Fruit fly (Drosophila melanogaster) whole organism, embryonic: Measurements from ENCODE around the gene nolo.

Experiments
- Antp ChIP-seq: fragments of 200-800 bp; sonication (Bioruptor generic); optimal IDR thresholded peaks from 3 replicates; lab custom pipeline; 2016; ENCODE audit warnings: missing biosample characterization, missing genetic modification characterization
- CG11695 ChIP-seq: fragments of 200-800 bp; sonication (Bioruptor generic); IDR thresholded peaks from 3 replicates; pipeline ENCODE4 v1.3.6; 2022; ENCODE audit warnings: missing biosample characterization, missing genetic modification characterization
- CG15696 ChIP-seq: fragments of 200-800 bp; sonication (Bioruptor generic); optimal IDR thresholded peaks from 2 replicates; lab custom pipeline; 2019; ENCODE audit warnings: missing biosample characterization, mild to moderate bottlenecking, missing genetic modification characterization, moderate library complexity
- CG16813 ChIP-seq: fragments of 200-800 bp; sonication (Bioruptor generic); IDR thresholded peaks from 3 replicates; pipeline ENCODE4 v1.3.6; 2022; ENCODE audit warnings: missing biosample characterization, missing genetic modification characterization; ENCODE audit not compliant: partially characterized antibody
- CG17568 ChIP-seq: fragments of 200-800 bp; sonication (Bioruptor generic); optimal IDR thresholded peaks from 2 replicates; lab custom pipeline; 2018; ENCODE audit warnings: missing biosample characterization, mild to moderate bottlenecking, missing genetic modification characterization, moderate library complexity
- CG18619 ChIP-seq: fragments of 200-800 bp; sonication (Bioruptor generic); optimal IDR thresholded peaks from 3 replicates; lab custom pipeline; 2017; ENCODE audit warnings: missing biosample characterization, mild to moderate bottlenecking, missing genetic modification characterization
- CG2889 ChIP-seq: fragments of 200-800 bp; sonication (Bioruptor generic); IDR thresholded peaks from 3 replicates; pipeline ENCODE4 v1.3.6; 2022; ENCODE audit warnings: missing biosample characterization, missing genetic modification characterization
- CG30431 ChIP-seq: fragments of 200-800 bp; sonication (Bioruptor generic); optimal IDR thresholded peaks from 2 replicates; lab custom pipeline; 2017; ENCODE audit warnings: missing biosample characterization, missing genetic modification characterization
- CG34224 ChIP-seq: fragments of 200-800 bp; sonication (Bioruptor generic); IDR thresholded peaks from 3 replicates; pipeline ENCODE4 v1.3.6; 2022; ENCODE audit warnings: missing biosample characterization, missing genetic modification characterization; ENCODE audit not compliant: partially characterized antibody
- CG34376 ChIP-seq: fragments of 200-800 bp; sonication (Bioruptor generic); optimal IDR thresholded peaks from 2 replicates; lab custom pipeline; 2018; ENCODE audit warnings: missing biosample characterization, mild to moderate bottlenecking, missing genetic modification characterization
- CG4360 ChIP-seq: fragments of 200-800 bp; sonication (Bioruptor generic); IDR thresholded peaks from 2 replicates; pipeline ENCODE4 v1.3.6; 2022; ENCODE audit warnings: missing biosample characterization, missing genetic modification characterization
- CG43689 ChIP-seq: fragments of 200-800 bp; sonication (Bioruptor generic); IDR thresholded peaks from 2 replicates; pipeline ENCODE4 v1.3.6; 2022; ENCODE audit warnings: missing biosample characterization, missing genetic modification characterization
- CG4730 ChIP-seq: fragments of 200-800 bp; sonication (Bioruptor generic); IDR thresholded peaks from 2 replicates; pipeline ENCODE4 v1.3.6; 2022; ENCODE audit warnings: missing biosample characterization, missing genetic modification characterization
- CG6175 ChIP-seq: fragments of 200-800 bp; sonication (Bioruptor generic); IDR thresholded peaks from 3 replicates; pipeline ENCODE4 v1.3.6; 2022; ENCODE audit warnings: missing biosample characterization, missing genetic modification characterization
- CG7372 ChIP-seq: fragments of 200-800 bp; sonication (Bioruptor generic); IDR thresholded peaks from 2 replicates; pipeline ENCODE4 v1.3.6; 2022; ENCODE audit warnings: missing biosample characterization, missing genetic modification characterization
- CG7786 ChIP-seq: fragments of 200-800 bp; sonication (Bioruptor generic); optimal IDR thresholded peaks from 2 replicates; lab custom pipeline; 2016; ENCODE audit warnings: missing biosample characterization, missing genetic modification characterization
- CG7928 ChIP-seq: fragments of 200-800 bp; sonication (Bioruptor generic); optimal IDR thresholded peaks from 2 replicates; lab custom pipeline; 2017; ENCODE audit warnings: missing biosample characterization, mild to moderate bottlenecking, missing genetic modification characterization
- CG8478 ChIP-seq: fragments of >200 bp; optimal IDR thresholded peaks from 2 replicates; lab custom pipeline; 2018
- CG9609 ChIP-seq: fragments of 200-800 bp; sonication (Bioruptor generic); optimal IDR thresholded peaks from 3 replicates; lab custom pipeline; 2016; ENCODE audit warnings: missing biosample characterization, missing genetic modification characterization
- Dad ChIP-seq: fragments of 200-800 bp; sonication (Bioruptor generic); optimal IDR thresholded peaks from 3 replicates; lab custom pipeline; 2016; ENCODE audit warnings: missing biosample characterization, missing genetic modification characterization
- Elba2 ChIP-seq: fragments of 200-800 bp; sonication (Bioruptor generic); optimal IDR thresholded peaks from 3 replicates; lab custom pipeline; 2016; ENCODE audit warnings: missing biosample characterization, missing genetic modification characterization
- Ets65A ChIP-seq: fragments of 200-800 bp; sonication (Bioruptor generic); peaks from one replicate; lab custom pipeline; 2016; ENCODE audit warnings: missing biosample characterization, missing genetic modification characterization
- GATAe ChIP-seq: fragments of 200-800 bp; sonication (Bioruptor generic); conservative IDR thresholded peaks from 2 replicates; pipeline ENCODE4 v1.3.6; 2022; ENCODE audit warnings: missing biosample characterization, missing genetic modification characterization
- HLH3B ChIP-seq: fragments of 200-800 bp; sonication (Bioruptor generic); IDR thresholded peaks from 2 replicates; pipeline ENCODE4 v1.3.6; 2022; ENCODE audit warnings: missing biosample characterization, missing genetic modification characterization
- HLHmδ ChIP-seq: fragments of 200-800 bp; sonication (Bioruptor generic); optimal IDR thresholded peaks from 2 replicates; lab custom pipeline; 2018; ENCODE audit warnings: missing biosample characterization, mild to moderate bottlenecking, missing genetic modification characterization, moderate library complexity
- Hey ChIP-seq: fragments of 200-800 bp; sonication (Bioruptor generic); optimal IDR thresholded peaks from 3 replicates; lab custom pipeline; 2018; ENCODE audit warnings: missing biosample characterization, mild to moderate bottlenecking, missing genetic modification characterization
- Hr3 ChIP-seq: fragments of 200-800 bp; sonication (Bioruptor generic); optimal IDR thresholded peaks from 3 replicates; lab custom pipeline; 2016; ENCODE audit warnings: missing biosample characterization, missing genetic modification characterization
- Lpt ChIP-seq: fragments of >200 bp; optimal IDR thresholded peaks from 2 replicates; lab custom pipeline; 2018; ENCODE audit warnings: missing biosample characterization, missing genetic modification characterization
- MESR4 ChIP-seq: fragments of 200-800 bp; sonication (Bioruptor generic); optimal IDR thresholded peaks from 2 replicates; lab custom pipeline; 2018; ENCODE audit warnings: missing biosample characterization, mild to moderate bottlenecking, missing genetic modification characterization, moderate library complexity
- Nf-YC ChIP-seq: fragments of 200-800 bp; optimal IDR thresholded peaks from 3 replicates; lab custom pipeline; 2019; ENCODE audit warnings: missing biosample characterization, mild to moderate bottlenecking, missing genetic modification characterization, moderate library complexity
- Rx ChIP-seq: fragments of 200-800 bp; sonication (Bioruptor generic); IDR thresholded peaks from 2 replicates; pipeline ENCODE4 v1.3.6; 2022; ENCODE audit warnings: missing biosample characterization, missing genetic modification characterization
- Sry-β ChIP-seq: fragments of 200-800 bp; sonication (Bioruptor generic); optimal IDR thresholded peaks from 2 replicates; lab custom pipeline; 2018; ENCODE audit warnings: missing biosample characterization, mild to moderate bottlenecking, missing genetic modification characterization, moderate library complexity
- Ssrp ChIP-seq: fragments of 200-800 bp; sonication (Bioruptor generic); optimal IDR thresholded peaks from 2 replicates; lab custom pipeline; 2018; ENCODE audit warnings: missing biosample characterization, mild to moderate bottlenecking, missing genetic modification characterization, moderate library complexity
- aop ChIP-seq: fragments of 200-800 bp; sonication (Bioruptor generic); IDR thresholded peaks from 2 replicates; pipeline ENCODE4 v1.3.6; 2022; ENCODE audit warnings: missing biosample characterization, missing genetic modification characterization
- chif ChIP-seq, 2 experiments: fragments of 200-800 bp; sonication (Bioruptor generic); optimal IDR thresholded peaks; 3 replicates each; lab custom pipeline; 2016; ENCODE audit warnings: missing biosample characterization in 2 of 2, missing genetic modification characterization in 2 of 2
- cwo ChIP-seq: fragments of 200-800 bp; sonication (Bioruptor generic); optimal IDR thresholded peaks from 3 replicates; lab custom pipeline; 2017; ENCODE audit warnings: missing biosample characterization, missing genetic modification characterization, mild to moderate bottlenecking, moderate library complexity, missing genetic modification reagents
- dm ChIP-seq: fragments of 200-800 bp; sonication (Bioruptor generic); optimal IDR thresholded peaks from 3 replicates; lab custom pipeline; 2016; ENCODE audit warnings: missing biosample characterization, missing genetic modification characterization
- fu2 ChIP-seq: fragments of 200-800 bp; sonication (Bioruptor generic); optimal IDR thresholded peaks from 2 replicates; lab custom pipeline; 2016; ENCODE audit warnings: missing biosample characterization, missing genetic modification characterization
- gro ChIP-seq: fragments of 200-800 bp; sonication (Bioruptor generic); optimal IDR thresholded peaks from 2 replicates; lab custom pipeline; 2016; ENCODE audit warnings: missing biosample characterization, missing genetic modification characterization
- h ChIP-seq: fragments of >200 bp; optimal IDR thresholded peaks from 2 replicates; lab custom pipeline; 2017
- ken ChIP-seq: fragments of 200-800 bp; sonication (Bioruptor generic); IDR thresholded peaks from 3 replicates; pipeline ENCODE4 v1.3.6; 2022; ENCODE audit warnings: missing biosample characterization, missing genetic modification characterization
- klu ChIP-seq: fragments of 200-800 bp; sonication (Bioruptor generic); IDR thresholded peaks from 2 replicates; pipeline ENCODE4 v1.3.6; 2022; ENCODE audit warnings: missing biosample characterization, missing genetic modification characterization
- lola ChIP-seq, 3 experiments: fragments of >200 bp in 2 of 3; fragments of 200-800 bp in 1 of 3; sonication (Bioruptor generic) in 1 of 3; optimal IDR thresholded peaks; 2 replicates each; lab custom pipeline; 2017 to 2019; ENCODE audit warnings: missing biosample characterization in 3 of 3, missing genetic modification characterization in 3 of 3, mild to moderate bottlenecking in 1 of 3, moderate library complexity in 1 of 3
- nerfin-2 ChIP-seq: fragments of 200-800 bp; sonication (Bioruptor generic); IDR thresholded peaks from 2 replicates; pipeline ENCODE4 v1.3.6; 2022; ENCODE audit warnings: missing biosample characterization, missing genetic modification characterization; ENCODE audit not compliant: partially characterized antibody
- pita ChIP-seq: fragments of 200-800 bp; sonication (Bioruptor generic); optimal IDR thresholded peaks from 2 replicates; lab custom pipeline; 2017; ENCODE audit warnings: missing biosample characterization, mild to moderate bottlenecking, missing genetic modification characterization
- pros ChIP-seq: fragments of 200-800 bp; sonication (Bioruptor generic); optimal IDR thresholded peaks from 3 replicates; lab custom pipeline; 2019; ENCODE audit warnings: missing biosample characterization, mild to moderate bottlenecking, missing genetic modification characterization, moderate library complexity
- schlank ChIP-seq: fragments of 200-800 bp; sonication (Bioruptor generic); optimal IDR thresholded peaks from 2 replicates; lab custom pipeline; 2018; ENCODE audit warnings: missing biosample characterization, mild to moderate bottlenecking, missing genetic modification characterization
- sens-2 ChIP-seq: fragments of 200-800 bp; sonication (Bioruptor generic); IDR thresholded peaks from 2 replicates; pipeline ENCODE4 v1.3.6; 2022; ENCODE audit warnings: missing biosample characterization, missing genetic modification characterization
- unc-4 ChIP-seq: fragments of 200-800 bp; sonication (Bioruptor generic); IDR thresholded peaks from 2 replicates; pipeline ENCODE4 v1.3.6; 2022; ENCODE audit warnings: missing biosample characterization, missing genetic modification characterization; ENCODE audit not compliant: partially characterized antibody

Gene nolo

dm6 chr2L:21681322-21682268 is 2.3 kb upstream of the nolo start, which contains the start of gene eEF2 (continued):
- TF ChIP-seq Nf-YC (peak; percentile 63), h (no peak), lola (GFP tag; optimal IDR thresholded peaks at IDR 0.05; lab: Kevin White, UChicago) (no peak), CG2889 (GFP tag; lab: Robert Waterston, UW) (peak; percentile 34; the same call in 1 of the 3 replicates), chif (GFP tag; optimal IDR thresholded peaks at IDR 0.05; lab: Kevin White, UChicago) (peak; percentile 59 to 79), CG4730 (0 out of 2 replicates have a peak, but pooled peaks have one; percentile 25), unc-4 (GFP tag; lab: Robert Waterston, UW) (peak; percentile 90), Elba2 (GFP tag; lab: Kevin White, UChicago) (no peak), schlank (tag; lab: Kevin White, UChicago) (peak; percentile 84), CG34224 (GFP tag; lab: Robert Waterston, UW) (peak; percentile 85), CG7372 (GFP tag; lab: Robert Waterston, UW) (peak; percentile 65; the same call in 1 of the 2 replicates), CG43689 (GFP tag; lab: Robert Waterston, UW) (no peak; the same call in 1 of the 2 replicates), CG15696 (tag; lab: Kevin White, UChicago) (peak; percentile 8), aop (GFP tag; lab: Robert Waterston, UW) (no peak), sens-2 (GFP tag; lab: Robert Waterston, UW) (peak; percentile 77), CG30431 (GFP tag; lab: Kevin White, UChicago) (peak; percentile 55), HLHmδ (peak; percentile 93), Lpt (GFP tag; lab: Kevin White, UChicago) (no peak), CG17568 (GFP tag; lab: Kevin White, UChicago) (peak; percentile 90), gro (GFP tag; lab: Kevin White, UChicago) (peak; percentile 68), Ets65A (GFP tag; lab: Kevin White, UChicago) (peak; percentile 79), CG18619 (peak; percentile 86), Hr3 (peak; percentile 38), Ssrp (tag; lab: Kevin White, UChicago) (no peak), CG11695 (GFP tag; lab: Robert Waterston, UW) (peak; percentile 56; the same call in 1 of the 3 replicates), CG4360 (no peak), CG8478 (lab: Kevin White, UChicago) (no peak), pita (GFP tag; lab: Kevin White, UChicago) (no peak), HLH3B (peak; percentile 80; the same call in 1 of the 2 replicates), Hey (tag; lab: Kevin White, UChicago) (peak; percentile 83), MESR4 (peak; percentile 98), Antp (peak; percentile 43), cwo (GFP tag; lab: Kevin White, UChicago) (peak; percentile 58), CG34376 (GFP tag; lab: Kevin White, UChicago) (peak; percentile 95), pros (GFP tag; lab: Kevin White, UChicago) (peak; percentile 21), nerfin-2 (GFP tag; lab: Robert Waterston, UW) (peak; percentile 88), CG7786 (GFP tag; lab: Kevin White, UChicago) (peak; percentile 60), ken (GFP tag; lab: Robert Waterston, UW) (no peak; the same call in 2 of the 3 replicates), Dad (GFP tag; lab: Kevin White, UChicago) (peak; percentile 65), CG9609 (GFP tag; lab: Kevin White, UChicago) (peak; percentile 76), Rx (GFP tag; lab: Robert Waterston, UW) (no peak; the same call in 1 of the 2 replicates), dm (GFP tag; lab: Kevin White, UChicago) (peak; percentile 97), GATAe (GFP tag; lab: Robert Waterston, UW) (no peak), fu2 (GFP tag; lab: Kevin White, UChicago) (peak; percentile 53), CG6175 (GFP tag; lab: Robert Waterston, UW) (no peak; the same call in 2 of the 3 replicates), Sry-β (GFP tag; lab: Kevin White, UChicago) (peak; percentile 34), klu (0 out of 2 replicates have a peak, but pooled peaks have one; percentile 11), CG16813 (peak; percentile 93), CG7928 (GFP tag; lab: Kevin White, UChicago) (peak; percentile 44)
